Fruit fly (Drosophila melanogaster): ENCODE measurements around the gene CG3847.
A peak's percentile ranks its signal among the peaks of the same experiment; 100 is the strongest.

CG3847 gene

DNA sequence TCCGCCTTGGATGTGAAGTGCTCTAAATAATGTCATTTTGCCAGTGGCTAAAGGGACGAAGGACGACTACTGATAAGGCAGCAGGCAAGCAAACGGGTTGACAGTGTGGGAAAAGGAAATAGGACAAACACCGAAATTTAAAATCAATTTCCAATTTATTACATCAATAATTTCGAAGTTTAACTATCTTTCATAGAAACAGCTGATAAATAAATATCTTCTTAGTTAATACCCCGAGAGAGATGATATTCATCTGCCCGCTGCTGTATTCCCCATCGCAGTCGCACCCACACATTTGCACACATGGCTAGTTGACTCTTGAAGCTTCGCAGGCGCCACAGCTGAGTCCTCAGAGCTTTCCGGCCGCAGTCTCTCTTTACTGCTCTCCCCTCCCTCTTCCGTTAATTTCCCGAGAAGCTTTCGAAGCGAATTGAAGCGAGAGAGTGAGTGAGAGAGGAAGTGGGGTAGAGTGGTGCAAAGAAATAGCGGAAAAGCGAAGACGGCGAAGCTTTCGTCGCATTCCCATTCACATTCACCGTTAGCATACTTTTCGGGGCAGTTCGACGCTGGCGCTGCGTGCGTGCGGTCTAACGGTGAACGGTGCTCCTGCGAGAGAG lies 29.9 kb upstream of the CG3847 start (continued):
- TF ChIP-seq CG16779 (GFP tag; IDR thresholded peaks at IDR 0.05) (no peak), CG6683 (GFP tag; optimal IDR thresholded peaks at IDR 0.05) (peak; percentile 57), CG8765 (GFP tag; IDR thresholded peaks at IDR 0.05) (no peak), ewg (GFP tag; optimal IDR thresholded peaks at IDR 0.05) (peak; percentile 27), psq (GFP tag; optimal IDR thresholded peaks at IDR 0.05) (no peak), CG4404 (GFP tag; IDR thresholded peaks at IDR 0.05) (peak; percentile 33; the same call in 1 of the 2 replicates), fd64A (GFP tag; optimal IDR thresholded peaks at IDR 0.05) (no peak), gcm (GFP tag; optimal IDR thresholded peaks at IDR 0.05) (no peak), NC2α (GFP tag; optimal IDR thresholded peaks at IDR 0.05) (no peak), CG10462 (GFP tag; optimal IDR thresholded peaks at IDR 0.05) (no peak), crc (GFP tag; optimal IDR thresholded peaks at IDR 0.05) (no peak), CG8478 (optimal IDR thresholded peaks at IDR 0.05) (no peak), H2.0 (GFP tag; IDR thresholded peaks at IDR 0.05) (peak; percentile 33; the same call in 1 of the 2 replicates), dati (GFP tag; IDR thresholded peaks at IDR 0.05) (no peak), slp2 (GFP tag; optimal IDR thresholded peaks at IDR 0.05) (no peak), Mad (GFP tag; optimal IDR thresholded peaks at IDR 0.05) (no peak), D19B (GFP tag; optimal IDR thresholded peaks at IDR 0.05) (peak; percentile 52), tgo (GFP tag; IDR thresholded peaks at IDR 0.05) (peak; percentile 65), yki (optimal IDR thresholded peaks at IDR 0.05) (no peak), Hmx (GFP tag; optimal IDR thresholded peaks at IDR 0.05) (no peak), CG17568 (GFP tag; optimal IDR thresholded peaks at IDR 0.05) (no peak), repo (GFP tag; optimal IDR thresholded peaks at IDR 0.05) (peak; percentile 17), Ravus (GFP tag; IDR thresholded peaks at IDR 0.05) (peak; percentile 3; the same call in 1 of the 2 replicates), CG9932 (GFP tag; IDR thresholded peaks at IDR 0.05) (peak; percentile 69), CG11398 (GFP tag; optimal IDR thresholded peaks at IDR 0.05) (no peak), fu2 (GFP tag; optimal IDR thresholded peaks at IDR 0.05) (peak; percentile 28), CG30020 (tag; optimal IDR thresholded peaks at IDR 0.05) (no peak), CG31388 (GFP tag; optimal IDR thresholded peaks at IDR 0.05) (no peak), Rx (GFP tag; IDR thresholded peaks at IDR 0.05) (peak; percentile 49), NfI (GFP tag; optimal IDR thresholded peaks at IDR 0.05) (peak; percentile 48), CG10366 (GFP tag; IDR thresholded peaks at IDR 0.05) (peak; percentile 60), CG2712 (tag; optimal IDR thresholded peaks at IDR 0.05) (no peak), CG17612 (GFP tag; IDR thresholded peaks at IDR 0.05) (no peak), CG4617 (GFP tag; optimal IDR thresholded peaks at IDR 0.05; ENCODE audit: borderline replicate concordance) (no peak), pum (GFP tag; optimal IDR thresholded peaks at IDR 0.05) (no peak), CG30403 (GFP tag; optimal IDR thresholded peaks at IDR 0.05) (peak; percentile 64), CG15601 (tag; optimal IDR thresholded peaks at IDR 0.05) (no peak), CG7372 (GFP tag; IDR thresholded peaks at IDR 0.05) (peak; percentile 60), Oli (tag; optimal IDR thresholded peaks at IDR 0.05) (peak; percentile 58), BEAF-32 (GFP tag; optimal IDR thresholded peaks at IDR 0.05) (no peak)

DNA sequence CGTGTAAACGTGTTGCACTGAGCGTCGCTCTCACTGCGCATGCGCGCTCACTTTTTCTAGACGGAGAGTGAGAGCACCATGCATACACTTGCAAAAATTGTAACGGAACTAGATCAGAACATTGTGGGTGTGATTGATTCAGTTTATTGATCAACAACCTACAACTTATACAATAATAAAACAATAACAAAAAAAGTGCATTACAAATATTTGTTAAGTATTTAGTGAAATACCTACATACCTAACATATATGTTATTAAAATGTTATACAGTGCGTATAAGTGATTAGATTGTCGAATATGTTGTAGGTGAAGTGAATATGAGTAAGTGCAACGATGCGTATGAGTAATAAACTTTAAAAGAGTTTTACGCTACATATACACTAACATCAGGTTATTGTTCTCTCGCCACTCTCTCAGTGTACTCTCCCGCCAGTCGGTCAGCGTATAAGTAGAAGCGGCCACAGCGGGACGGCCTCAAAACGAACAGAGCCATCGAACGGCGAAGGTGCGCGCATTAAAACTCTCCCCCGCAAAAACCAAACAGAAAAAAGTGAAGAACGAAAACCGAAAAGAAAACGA lies 16.4 kb upstream of the CG3847 start, which contains the start of gene CG42240:
Gene CG42240, plus strand, starts transcription at position 474 of the 581 bp plus-strand sequence.
- peak; percentile 74 for TF ChIP-seq CG11093 (GFP tag; IDR thresholded peaks at IDR 0.05)
- TF ChIP-seq nmo (GFP tag; optimal IDR thresholded peaks at IDR 0.05): peak; percentile 96
- TF ChIP-seq CG4854 (GFP tag; optimal IDR thresholded peaks at IDR 0.05): peak; percentile 79
- peak; percentile 74 for TF ChIP-seq CG12236 (GFP tag; optimal IDR thresholded peaks at IDR 0.05)
- peak; percentile 90 for TF ChIP-seq CG4328 (GFP tag; optimal IDR thresholded peaks at IDR 0.05)
- 0 out of 4 replicates have a peak, but pooled peaks have one; percentile 35 for TF ChIP-seq chinmo (GFP tag; IDR thresholded peaks at IDR 0.05; ENCODE audit: partially characterized antibody)
- peak; percentile 89 for TF ChIP-seq Drgx (GFP tag; IDR thresholded peaks at IDR 0.05)
- peak; percentile 11 for TF ChIP-seq ftz-f1 (GFP tag; optimal IDR thresholded peaks at IDR 0.05)
- TF ChIP-seq CG14441 (GFP tag; IDR thresholded peaks at IDR 0.05): peak; percentile 72
- TF ChIP-seq CG31388 (GFP tag; optimal IDR thresholded peaks at IDR 0.05): peak; percentile 81
- peak in 1 of 3 experiments; percentile 69 for TF ChIP-seq Stat92E (GFP tag; optimal IDR thresholded peaks at IDR 0.05)
- peak; percentile 72 for TF ChIP-seq onecut (GFP tag; IDR thresholded peaks at IDR 0.05)
- peak; percentile 59 for TF ChIP-seq en (GFP tag; optimal IDR thresholded peaks at IDR 0.05)
- TF ChIP-seq CG4282 (GFP tag; optimal IDR thresholded peaks at IDR 0.05): no peak
